Worm (Caenorhabditis elegans): ENCODE measurements around the gene D1086.7.

- TF ChIP-seq nhr-28 (tag; optimal IDR thresholded peaks at IDR 0.05) (no peak), zag-1 (tag; optimal IDR thresholded peaks at IDR 0.05) (no peak), ZK546.5 (tag; optimal IDR thresholded peaks at IDR 0.05) (no peak), nhr-237 (tag; optimal IDR thresholded peaks at IDR 0.05) (no peak), snpc-4 (tag; optimal IDR thresholded peaks at IDR 0.05) (no peak)
Observed at ce11 chrV:14120674-14121073, 36.6 kb downstream of the D1086.7 start.

All from whole organism, L3 larva.